Worm (Caenorhabditis elegans) whole organism, late embryonic: ENCODE data around the gene F44E7.9.

Source experiments
- C08G9.2 ChIP-seq: sonication (generic microtip); optimal IDR thresholded peaks from 2 replicates; lab custom pipeline; 2016; ENCODE audit warnings: mild to moderate bottlenecking, missing genetic modification characterization, moderate library complexity, missing compliant biosample characterization
- T23F11.4 ChIP-seq: fragments of 200-800 bp; sonication (Bioruptor generic); optimal IDR thresholded peaks from 2 replicates; lab custom pipeline; 2018; ENCODE audit warnings: mild to moderate bottlenecking, missing genetic modification characterization, missing compliant biosample characterization
- Y22D7AL.16 ChIP-seq: sonication (generic microtip); optimal IDR thresholded peaks from 2 replicates; lab custom pipeline; 2016; ENCODE audit warnings: missing genetic modification characterization, missing compliant biosample characterization
- ahr-1 ChIP-seq: sonication (generic microtip); optimal IDR thresholded peaks from 2 replicates; lab custom pipeline; 2016; ENCODE audit warnings: missing genetic modification characterization, missing compliant biosample characterization
- ceh-14 ChIP-seq: sonication (generic microtip); optimal IDR thresholded peaks from 2 replicates; lab custom pipeline; 2016; ENCODE audit warnings: missing genotype, missing genetic modification characterization, missing compliant biosample characterization
- ceh-24 ChIP-seq: sonication (generic microtip); optimal IDR thresholded peaks from 2 replicates; lab custom pipeline; 2016; ENCODE audit warnings: mild to moderate bottlenecking, missing genetic modification characterization, missing compliant biosample characterization
- ceh-45 ChIP-seq: fragments of 200-800 bp; sonication (Bioruptor generic); IDR thresholded peaks from 2 replicates; pipeline ENCODE4 v1.3.6; 2022; ENCODE audit warnings: missing genetic modification reagents, missing genetic modification characterization, missing compliant biosample characterization
- ceh-9 ChIP-seq: sonication (generic microtip); optimal IDR thresholded peaks from 2 replicates; lab custom pipeline; 2016; ENCODE audit warnings: mild to moderate bottlenecking, missing genetic modification characterization, inconsistent platforms, missing compliant biosample characterization
- dve-1 ChIP-seq: sonication (generic microtip); optimal IDR thresholded peaks from 2 replicates; lab custom pipeline; 2017; ENCODE audit warnings: antibody characterized with exemption, mild to moderate bottlenecking, missing genetic modification characterization, missing compliant biosample characterization
- elt-2 ChIP-seq: sonication (generic microtip); optimal IDR thresholded peaks from 2 replicates; lab custom pipeline; 2016; ENCODE audit warnings: missing genetic modification reagents, missing genetic modification characterization, missing compliant biosample characterization
- fkh-10 ChIP-seq: fragments of 150-350 bp; optimal IDR thresholded peaks from 2 replicates; lab custom pipeline; 2014; ENCODE audit warnings: missing biosample characterization, missing genetic modification reagents, missing genetic modification characterization
- gmeb-2 ChIP-seq: sonication (generic microtip); optimal IDR thresholded peaks from 2 replicates; lab custom pipeline; 2016; ENCODE audit warnings: missing genetic modification characterization, inconsistent platforms, missing compliant biosample characterization
- hlh-13 ChIP-seq: fragments of 200-800 bp; sonication (Bioruptor generic); optimal IDR thresholded peaks from 2 replicates; lab custom pipeline; 2018; ENCODE audit warnings: mild to moderate bottlenecking, missing genetic modification characterization, missing compliant biosample characterization
- hlh-15 ChIP-seq: sonication (generic microtip); optimal IDR thresholded peaks from 2 replicates; lab custom pipeline; 2016; ENCODE audit warnings: missing genetic modification characterization, missing compliant biosample characterization
- hlh-30 ChIP-seq: sonication (generic microtip); optimal IDR thresholded peaks from 2 replicates; lab custom pipeline; 2017; ENCODE audit warnings: antibody characterized with exemption, missing genetic modification characterization, missing compliant biosample characterization; ENCODE audit not compliant: insufficient read depth
- hlh-6 ChIP-seq: sonication (generic microtip); optimal IDR thresholded peaks from 2 replicates; lab custom pipeline; 2016; ENCODE audit warnings: missing genotype, missing genetic modification characterization, missing compliant biosample characterization
- lim-6 ChIP-seq: sonication (generic microtip); optimal IDR thresholded peaks from 2 replicates; lab custom pipeline; 2016; ENCODE audit warnings: missing genetic modification characterization, missing compliant biosample characterization
- madf-2 ChIP-seq: sonication (generic microtip); optimal IDR thresholded peaks from 2 replicates; lab custom pipeline; 2017; ENCODE audit warnings: missing genetic modification characterization, missing compliant biosample characterization
- mec-3 ChIP-seq: sonication (generic microtip); optimal IDR thresholded peaks from 2 replicates; lab custom pipeline; 2016; ENCODE audit warnings: borderline replicate concordance, missing genetic modification characterization, missing compliant biosample characterization
- nhr-11 ChIP-seq: fragments of 150-350 bp; optimal IDR thresholded peaks from 2 replicates; lab custom pipeline; 2014; ENCODE audit warnings: missing biosample characterization, missing genetic modification characterization
- nhr-232 ChIP-seq: sonication (generic microtip); optimal IDR thresholded peaks from 2 replicates; lab custom pipeline; 2016; ENCODE audit warnings: missing genetic modification characterization, missing compliant biosample characterization
- odd-2 ChIP-seq: sonication (generic microtip); optimal IDR thresholded peaks from 2 replicates; lab custom pipeline; 2017; ENCODE audit warnings: antibody characterized with exemption, mild to moderate bottlenecking, missing genetic modification characterization, missing compliant biosample characterization
- pat-9 ChIP-seq: fragments of 200-800 bp; sonication (Bioruptor generic); optimal IDR thresholded peaks from 2 replicates; lab custom pipeline; 2018; ENCODE audit warnings: mild to moderate bottlenecking, missing genetic modification characterization, moderate library complexity, missing compliant biosample characterization
- pax-1 ChIP-seq: fragments of 150-350 bp; optimal IDR thresholded peaks from 2 replicates; lab custom pipeline; 2014; ENCODE audit warnings: missing biosample characterization, missing genetic modification characterization
- pha-2 ChIP-seq: sonication (generic microtip); optimal IDR thresholded peaks from 2 replicates; lab custom pipeline; 2017; ENCODE audit warnings: mild to moderate bottlenecking, missing genetic modification characterization, missing compliant biosample characterization
- pqm-1 ChIP-seq: sonication (generic microtip); optimal IDR thresholded peaks from 2 replicates; lab custom pipeline; 2016; ENCODE audit warnings: missing genetic modification characterization, missing compliant biosample characterization
- ref-2 ChIP-seq: sonication (generic microtip); optimal IDR thresholded peaks from 2 replicates; lab custom pipeline; 2016; ENCODE audit warnings: missing genetic modification characterization, missing compliant biosample characterization
- sdc-2 ChIP-seq: sonication (generic microtip); optimal IDR thresholded peaks from 2 replicates; lab custom pipeline; 2016; ENCODE audit warnings: missing genotype, missing genetic modification characterization, missing compliant biosample characterization
- tbx-2 ChIP-seq: sonication (generic microtip); optimal IDR thresholded peaks from 2 replicates; lab custom pipeline; 2016; ENCODE audit warnings: missing genetic modification characterization, missing compliant biosample characterization
- ttx-3 ChIP-seq: sonication (generic microtip); optimal IDR thresholded peaks from 2 replicates; lab custom pipeline; 2016; ENCODE audit warnings: missing genetic modification reagents, missing genetic modification characterization, missing compliant biosample characterization
- unc-55 ChIP-seq: sonication (generic microtip); optimal IDR thresholded peaks from 2 replicates; lab custom pipeline; 2017; ENCODE audit warnings: missing biosample characterization, missing genetic modification reagents, missing genetic modification characterization
- zip-5 ChIP-seq: sonication (generic microtip); optimal IDR thresholded peaks from 2 replicates; lab custom pipeline; 2016; ENCODE audit warnings: missing genetic modification characterization, missing compliant biosample characterization
- ztf-16 ChIP-seq: sonication (generic microtip); optimal IDR thresholded peaks from 2 replicates; lab custom pipeline; 2017; ENCODE audit warnings: missing genetic modification characterization, missing compliant biosample characterization

Gene F44E7.9

ce11 chrV:5813060-5813659, 22.1 kb downstream of the F44E7.9 start, which contains the start of gene ZC250.4:
TSS of gene ZC250.4 (minus strand) at chrV:5813137.
- TF ChIP-seq nhr-232 (tag; lab: Kevin White, UChicago) (no peak), unc-55 (GFP tag; lab: Kevin White, UChicago) (no peak), ztf-16 (tag; lab: Kevin White, UChicago) (no peak), hlh-6 (tag; lab: Kevin White, UChicago) (no peak), elt-2 (tag; lab: Kevin White, UChicago) (peak; percentile 31), madf-2 (tag; lab: Kevin White, UChicago) (no peak)

DNA sequence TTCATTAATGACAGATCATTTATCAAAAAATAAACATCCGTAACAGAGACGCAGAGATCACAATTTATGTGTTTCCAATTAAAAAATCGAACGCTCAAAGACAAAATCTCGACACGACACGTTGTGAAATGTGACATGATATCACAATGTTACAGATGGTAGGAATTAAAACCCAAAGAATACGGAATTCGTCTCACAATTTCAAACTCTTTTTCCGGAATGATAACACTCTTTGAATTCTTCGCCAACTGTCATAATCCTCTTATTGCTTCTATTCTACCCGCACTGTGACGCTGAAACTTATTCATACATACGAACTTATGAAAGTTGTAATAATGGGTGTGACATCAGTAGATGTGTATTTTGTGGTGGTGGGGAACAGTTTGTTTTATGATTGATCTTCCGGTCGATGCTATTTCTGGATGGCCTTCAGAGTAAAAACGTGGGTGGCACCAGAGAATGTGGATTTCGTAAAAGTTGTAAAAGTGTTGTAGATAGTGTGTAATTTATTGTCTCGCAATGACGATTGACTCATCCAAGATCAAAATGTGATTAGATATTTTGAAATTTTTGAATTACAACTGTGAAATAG, 25.5 kb downstream of the F44E7.9 start:
- no peak for TF ChIP-seq Y22D7AL.16 (tag; lab: Kevin White, UChicago)
- no peak for TF ChIP-seq unc-55 (GFP tag; lab: Kevin White, UChicago)
- TF ChIP-seq pat-9 (tag; lab: Kevin White, UChicago): no peak
- TF ChIP-seq ahr-1: no peak

ce11 chrV:5819903-5820302, 28.9 kb downstream of the F44E7.9 start:
- TF ChIP-seq Y22D7AL.16 (tag; lab: Kevin White, UChicago) (no peak), hlh-13 (GFP tag; lab: Kevin White, UChicago) (no peak), ceh-9 (tag; lab: Kevin White, UChicago) (no peak), tbx-2 (tag; lab: Kevin White, UChicago) (no peak), ahr-1 (no peak), pqm-1 (tag; lab: Kevin White, UChicago) (no peak)
- TF ChIP-seq, all 69 proteins: peak for 0

DNA sequence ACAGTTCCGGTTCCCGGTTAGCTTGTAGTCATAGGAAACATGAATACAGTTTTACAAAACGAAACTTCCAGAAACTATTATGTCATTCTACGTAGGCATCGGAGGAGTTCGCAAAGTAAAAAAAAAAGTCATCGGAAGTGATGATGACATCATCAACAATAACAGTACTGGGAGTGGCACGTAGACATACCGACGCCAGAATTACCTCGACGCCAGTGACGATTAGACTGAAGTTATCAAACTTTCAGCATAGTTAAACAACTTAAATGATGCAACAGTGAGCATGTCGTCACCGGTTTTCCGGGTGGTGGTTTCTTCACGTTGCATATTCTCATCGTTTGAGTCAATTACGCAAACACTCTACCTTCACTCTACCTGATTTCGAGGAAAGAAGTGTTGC, 29.4 kb downstream of the F44E7.9 start:
- no peak for TF ChIP-seq madf-2 (tag; lab: Kevin White, UChicago)

DNA sequence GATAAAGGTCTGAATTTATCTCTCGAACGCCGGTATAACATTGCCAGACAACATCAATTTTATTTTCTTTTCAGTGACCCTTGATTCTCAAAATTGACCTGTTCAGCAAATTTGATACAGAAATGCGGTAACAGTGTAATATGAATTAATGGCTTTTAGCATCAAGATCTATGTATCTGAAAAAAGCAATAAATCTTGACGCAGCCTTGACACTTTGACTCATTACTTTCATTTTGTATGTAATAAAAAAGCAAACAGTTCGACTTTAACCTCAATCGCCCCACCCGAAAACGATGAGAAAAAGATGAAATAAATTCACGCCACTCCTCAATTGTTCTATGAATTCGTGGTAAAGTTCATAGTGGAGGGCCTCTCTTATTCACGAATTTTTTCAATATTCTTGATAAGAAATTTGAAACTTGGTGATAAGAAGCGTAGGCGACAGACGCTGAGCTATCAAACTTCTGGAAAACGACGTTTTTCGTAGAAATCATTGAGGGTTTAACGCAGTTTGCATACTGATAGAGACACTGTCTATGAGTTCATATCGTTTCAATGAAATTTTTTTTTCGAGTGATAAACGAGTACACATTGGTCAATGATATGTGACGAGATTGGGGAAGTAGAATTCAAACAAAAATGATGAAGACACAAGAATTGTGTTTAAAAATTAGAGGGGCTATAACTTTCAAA, 30.6 kb downstream of the F44E7.9 start:
- TF ChIP-seq pqm-1 (tag; lab: Kevin White, UChicago) (no peak), sdc-2 (tag; lab: Kevin White, UChicago) (no peak), fkh-10 (GFP tag; lab: Kevin White, UChicago) (no peak), T23F11.4 (GFP tag; lab: Kevin White, UChicago) (no peak), elt-2 (tag; lab: Kevin White, UChicago) (peak; percentile 26), C08G9.2 (no peak), pha-2 (tag; lab: Kevin White, UChicago) (no peak)

- TF ChIP-seq tbx-2 (tag; lab: Kevin White, UChicago): no peak
- TF ChIP-seq ceh-24: no peak
- no peak for TF ChIP-seq ttx-3 (tag; lab: Kevin White, UChicago)
- TF ChIP-seq nhr-11 (tag; lab: Kevin White, UChicago): no peak
- TF ChIP-seq zip-5 (tag; lab: Kevin White, UChicago): no peak
- no peak for TF ChIP-seq ref-2 (tag; lab: Kevin White, UChicago)
- no peak for TF ChIP-seq ceh-14 (tag; lab: Kevin White, UChicago)
- no peak for TF ChIP-seq pha-2 (tag; lab: Kevin White, UChicago)
- no peak for TF ChIP-seq ahr-1
- TF ChIP-seq hlh-15 (tag; lab: Kevin White, UChicago): no peak
- no peak for TF ChIP-seq pax-1
- no peak for TF ChIP-seq lim-6 (tag; lab: Kevin White, UChicago)
- TF ChIP-seq odd-2 (tag; lab: Kevin White, UChicago): no peak
- no peak for TF ChIP-seq fkh-10 (GFP tag; lab: Kevin White, UChicago)
- TF ChIP-seq mec-3 (tag; lab: Kevin White, UChicago): no peak
- no peak for TF ChIP-seq ceh-45 (GFP tag; lab: Robert Waterston, UW)
- TF ChIP-seq gmeb-2 (tag; lab: Kevin White, UChicago): no peak
- no peak for TF ChIP-seq dve-1
- TF ChIP-seq hlh-30 (tag; lab: Kevin White, UChicago): no peak
- TF ChIP-seq, all 69 proteins: peak for 0
Measured at ce11 chrV:5822968-5823367, 31.9 kb downstream of the F44E7.9 start.
